Fruit fly (Drosophila melanogaster) whole organism, embryonic: ENCODE measurements around the gene Cpr76Bb.

ENCODE experiments used
- Abd-B ChIP-seq: fragments of 200-800 bp; sonication (Bioruptor generic); optimal IDR thresholded peaks from 2 replicates; lab custom pipeline; 2018; ENCODE audit warnings: missing biosample characterization, mild to moderate bottlenecking, missing genetic modification characterization, moderate library complexity
- Antp ChIP-seq: fragments of 200-800 bp; sonication (Bioruptor generic); optimal IDR thresholded peaks from 3 replicates; lab custom pipeline; 2016; ENCODE audit warnings: missing biosample characterization, missing genetic modification characterization
- B-H2 ChIP-seq: fragments of 200-800 bp; sonication (Bioruptor generic); optimal IDR thresholded peaks from 2 replicates; lab custom pipeline; 2018; ENCODE audit warnings: missing biosample characterization, mild to moderate bottlenecking, missing genetic modification characterization
- BEAF-32 ChIP-seq: fragments of 200-800 bp; sonication (Bioruptor generic); optimal IDR thresholded peaks from 3 replicates; lab custom pipeline; 2017; ENCODE audit warnings: missing biosample characterization, missing genetic modification characterization, mild to moderate bottlenecking, moderate library complexity, missing genetic modification reagents
- Blimp-1 ChIP-seq: fragments of 200-800 bp; sonication (Bioruptor generic); optimal IDR thresholded peaks from 3 replicates; lab custom pipeline; 2018; ENCODE audit warnings: missing biosample characterization, missing genetic modification characterization, mild to moderate bottlenecking, moderate library complexity, missing genetic modification reagents
- CG12104 ChIP-seq: fragments of 200-800 bp; sonication (Bioruptor generic); optimal IDR thresholded peaks from 3 replicates; lab custom pipeline; 2016; ENCODE audit warnings: missing biosample characterization, missing genetic modification characterization
- CG12299 ChIP-seq: fragments of 200-800 bp; sonication (Bioruptor generic); optimal IDR thresholded peaks from 2 replicates; lab custom pipeline; 2018; ENCODE audit warnings: missing biosample characterization, mild to moderate bottlenecking, missing genetic modification characterization
- CG12769 ChIP-seq: fragments of 200-800 bp; sonication (Bioruptor generic); optimal IDR thresholded peaks from 2 replicates; lab custom pipeline; 2019; ENCODE audit warnings: missing biosample characterization, mild to moderate bottlenecking, missing genetic modification characterization, moderate library complexity
- CG13287 ChIP-seq: fragments of 200-800 bp; sonication (Bioruptor generic); IDR thresholded peaks from 2 replicates; pipeline ENCODE4 v1.3.6; 2022; ENCODE audit warnings: missing biosample characterization, missing genetic modification characterization; ENCODE audit not compliant: partially characterized antibody
- CG14050 ChIP-seq: fragments of 200-800 bp; sonication (Bioruptor generic); IDR thresholded peaks from 3 replicates; pipeline ENCODE4 v1.3.6; 2022; ENCODE audit warnings: missing biosample characterization, missing genetic modification characterization
- CG17186 ChIP-seq: fragments of 200-800 bp; sonication (Bioruptor generic); optimal IDR thresholded peaks from 3 replicates; lab custom pipeline; 2017; ENCODE audit warnings: missing biosample characterization, missing genetic modification reagents, missing genetic modification characterization
- CG18011 ChIP-seq: fragments of 200-800 bp; sonication (Bioruptor generic); optimal IDR thresholded peaks from 2 replicates; lab custom pipeline; 2017; ENCODE audit warnings: missing biosample characterization, missing genetic modification characterization, mild to moderate bottlenecking, moderate library complexity, missing genotype
- CG2199 ChIP-seq: fragments of 200-800 bp; sonication (Bioruptor generic); IDR thresholded peaks from 3 replicates; pipeline ENCODE4 v1.3.6; 2022; ENCODE audit warnings: missing biosample characterization, missing genetic modification characterization
- CG30020 ChIP-seq: fragments of 200-800 bp; optimal IDR thresholded peaks from 2 replicates; lab custom pipeline; 2019; ENCODE audit warnings: missing biosample characterization, mild to moderate bottlenecking, missing genetic modification characterization, moderate library complexity
- CG3163 ChIP-seq: fragments of 200-800 bp; sonication (Bioruptor generic); optimal IDR thresholded peaks from 3 replicates; lab custom pipeline; 2016; ENCODE audit warnings: missing biosample characterization, missing genetic modification characterization
- CG8290 ChIP-seq, 3 experiments: fragments of 200-800 bp; sonication (Bioruptor generic); optimal IDR thresholded peaks; 2 replicates each; lab custom pipeline; 2016 to 2019; ENCODE audit warnings: missing biosample characterization in 3 of 3, missing genetic modification characterization in 3 of 3, mild to moderate bottlenecking in 2 of 3, moderate library complexity in 1 of 3
- CG9932 ChIP-seq: fragments of 200-800 bp; sonication (Bioruptor generic); IDR thresholded peaks from 2 replicates; pipeline ENCODE4 v1.3.6; 2022; ENCODE audit warnings: missing biosample characterization, missing genetic modification characterization
- Chrac-16 ChIP-seq: fragments of 200-800 bp; sonication (Bioruptor generic); optimal IDR thresholded peaks from 3 replicates; lab custom pipeline; 2016; ENCODE audit warnings: missing biosample characterization, missing genetic modification characterization
- Deaf1 ChIP-seq: fragments of 200-800 bp; optimal IDR thresholded peaks from 3 replicates; lab custom pipeline; 2019; ENCODE audit warnings: missing biosample characterization, mild to moderate bottlenecking, missing genetic modification characterization, moderate library complexity
- Dip2 ChIP-seq: fragments of 200-800 bp; sonication (Bioruptor generic); IDR thresholded peaks from 2 replicates; pipeline ENCODE4 v1.3.6; 2022; ENCODE audit warnings: missing biosample characterization, missing genetic modification characterization
- Doc3 ChIP-seq: fragments of 200-800 bp; sonication (Bioruptor generic); IDR thresholded peaks from 3 replicates; pipeline ENCODE4 v1.3.6; 2022; ENCODE audit warnings: missing biosample characterization, missing genetic modification characterization; ENCODE audit not compliant: partially characterized antibody
- Ets65A ChIP-seq: fragments of 200-800 bp; sonication (Bioruptor generic); peaks from one replicate; lab custom pipeline; 2016; ENCODE audit warnings: missing biosample characterization, missing genetic modification characterization
- Fer1 ChIP-seq: fragments of 200-800 bp; sonication (Bioruptor generic); optimal IDR thresholded peaks from 2 replicates; lab custom pipeline; 2017; ENCODE audit warnings: missing biosample characterization, mild to moderate bottlenecking, missing genetic modification characterization
- Hsf ChIP-seq: fragments of 200-800 bp; sonication (Bioruptor generic); optimal IDR thresholded peaks from 3 replicates; lab custom pipeline; 2016; ENCODE audit warnings: missing biosample characterization, missing genetic modification characterization
- Mad ChIP-seq: fragments of 200-800 bp; sonication (Bioruptor generic); optimal IDR thresholded peaks from 2 replicates; lab custom pipeline; 2016; ENCODE audit warnings: missing biosample characterization, missing genetic modification characterization
- Med ChIP-seq: fragments of 200-800 bp; sonication (Bioruptor generic); peaks from one replicate; lab custom pipeline; 2016; ENCODE audit warnings: missing biosample characterization, missing genetic modification characterization, mild to moderate bottlenecking, inconsistent platforms, moderate library complexity
- Ptx1 ChIP-seq: fragments of 200-800 bp; sonication (Bioruptor generic); IDR thresholded peaks from 2 replicates; pipeline ENCODE4 v1.3.6; 2022; ENCODE audit warnings: missing biosample characterization, missing genetic modification characterization
- Sry-δ ChIP-seq: fragments of 200-800 bp; sonication (Bioruptor generic); optimal IDR thresholded peaks from 2 replicates; lab custom pipeline; 2016; ENCODE audit warnings: missing biosample characterization, missing genetic modification characterization
- Ssrp ChIP-seq: fragments of 200-800 bp; sonication (Bioruptor generic); optimal IDR thresholded peaks from 2 replicates; lab custom pipeline; 2018; ENCODE audit warnings: missing biosample characterization, mild to moderate bottlenecking, missing genetic modification characterization, moderate library complexity
- dm ChIP-seq: fragments of 200-800 bp; sonication (Bioruptor generic); optimal IDR thresholded peaks from 3 replicates; lab custom pipeline; 2016; ENCODE audit warnings: missing biosample characterization, missing genetic modification characterization
- exex ChIP-seq: fragments of 200-800 bp; sonication (Bioruptor generic); optimal IDR thresholded peaks from 4 replicates; lab custom pipeline; 2018; ENCODE audit warnings: missing biosample characterization, mild to moderate bottlenecking, missing genetic modification characterization, moderate library complexity
- fd64A ChIP-seq: fragments of 200-800 bp; sonication (Bioruptor generic); optimal IDR thresholded peaks from 3 replicates; lab custom pipeline; 2018; ENCODE audit warnings: missing biosample characterization, mild to moderate bottlenecking, missing genetic modification characterization
- ftz-f1 ChIP-seq: fragments of 200-800 bp; sonication (Bioruptor generic); optimal IDR thresholded peaks from 2 replicates; lab custom pipeline; 2016; ENCODE audit warnings: missing biosample characterization, missing genetic modification characterization
- grn ChIP-seq: fragments of 200-800 bp; sonication (Bioruptor generic); optimal IDR thresholded peaks from 3 replicates; lab custom pipeline; 2017; ENCODE audit warnings: missing biosample characterization, missing genetic modification characterization
- h ChIP-seq: fragments of >200 bp; optimal IDR thresholded peaks from 2 replicates; lab custom pipeline; 2017
- knrl ChIP-seq: fragments of 200-800 bp; sonication (Bioruptor generic); IDR thresholded peaks from 3 replicates; pipeline ENCODE4 v1.3.6; 2022; ENCODE audit warnings: missing biosample characterization, missing genetic modification characterization; ENCODE audit not compliant: partially characterized antibody
- lola ChIP-seq, 3 experiments: fragments of >200 bp in 2 of 3; fragments of 200-800 bp in 1 of 3; sonication (Bioruptor generic) in 1 of 3; optimal IDR thresholded peaks; 2 replicates each; lab custom pipeline; 2017 to 2019; ENCODE audit warnings: missing biosample characterization in 3 of 3, missing genetic modification characterization in 3 of 3, mild to moderate bottlenecking in 1 of 3, moderate library complexity in 1 of 3
- nau ChIP-seq: fragments of 200-800 bp; sonication (Bioruptor generic); optimal IDR thresholded peaks from 3 replicates; lab custom pipeline; 2017; ENCODE audit warnings: missing biosample characterization, mild to moderate bottlenecking, missing genetic modification characterization, missing genetic modification reagents
- nerfin-1 ChIP-seq: fragments of 200-800 bp; sonication (Bioruptor generic); optimal IDR thresholded peaks from 3 replicates; lab custom pipeline; 2019; ENCODE audit warnings: missing biosample characterization, mild to moderate bottlenecking, missing genetic modification characterization, moderate library complexity
- repo ChIP-seq: fragments of 200-800 bp; sonication (Bioruptor generic); optimal IDR thresholded peaks from 2 replicates; lab custom pipeline; 2016; ENCODE audit warnings: missing biosample characterization, missing genetic modification characterization
- sens ChIP-seq: fragments of 200-800 bp; sonication (Bioruptor generic); peaks from one replicate; lab custom pipeline; 2016; ENCODE audit warnings: missing biosample characterization, missing genetic modification characterization
- slp2 ChIP-seq: fragments of 200-800 bp; sonication (Bioruptor generic); optimal IDR thresholded peaks from 2 replicates; lab custom pipeline; 2016; ENCODE audit warnings: missing biosample characterization, missing genetic modification characterization
- ssp ChIP-seq: fragments of 200-800 bp; sonication (Bioruptor generic); IDR thresholded peaks from 2 replicates; pipeline ENCODE4 v1.3.6; 2022; ENCODE audit warnings: missing biosample characterization, missing genetic modification characterization
- stwl ChIP-seq: fragments of 200-800 bp; sonication (Bioruptor generic); optimal IDR thresholded peaks from 3 replicates; lab custom pipeline; 2018; ENCODE audit warnings: missing biosample characterization, mild to moderate bottlenecking, missing genetic modification characterization, moderate library complexity
- trem ChIP-seq: fragments of 200-800 bp; optimal IDR thresholded peaks from 3 replicates; lab custom pipeline; 2019; ENCODE audit warnings: missing biosample characterization, mild to moderate bottlenecking, missing genetic modification characterization, moderate library complexity
- zfh1 ChIP-seq: fragments of 200-800 bp; sonication (Bioruptor generic); IDR thresholded peaks from 3 replicates; pipeline ENCODE4 v1.3.6; 2022; ENCODE audit warnings: missing biosample characterization, missing genetic modification characterization

The Cpr76Bb gene

dm6 chr3L:19482014-19482413 lies 37.4 kb upstream of the Cpr76Bb start (continued):
- peak; percentile 82 for TF ChIP-seq CG3163
- TF ChIP-seq h (lab: Kevin White, UChicago), result no peak
- TF ChIP-seq nerfin-1 (tag; lab: Kevin White, UChicago), result no peak
- TF ChIP-seq nau (GFP tag; lab: Kevin White, UChicago), result no peak
- no peak for TF ChIP-seq Blimp-1 (GFP tag; lab: Kevin White, UChicago)
- TF ChIP-seq slp2 (GFP tag; lab: Kevin White, UChicago), result no peak
- no peak for TF ChIP-seq Sry-δ (GFP tag; lab: Kevin White, UChicago)
- no peak for TF ChIP-seq Ptx1 (GFP tag; lab: Robert Waterston, UW)
- TF ChIP-seq fd64A, result no peak

dm6 chr3L:19483007-19483406 lies 36.4 kb upstream of the Cpr76Bb start:
- TF ChIP-seq stwl (peak; percentile 90), CG17186 (no peak), Doc3 (no peak), CG8290 (GFP tag; optimal IDR thresholded peaks at IDR 0.05; lab: Kevin White, UChicago) (peak; percentile 6), CG8290 (tag; optimal IDR thresholded peaks at IDR 0.05; lab: Kevin White, UChicago) (no peak), h (lab: Kevin White, UChicago) (no peak), CG18011 (GFP tag; lab: Kevin White, UChicago) (peak; percentile 97), CG13287 (GFP tag; lab: Robert Waterston, UW) (peak; percentile 22; the same call in 1 of the 2 replicates), CG12299 (tag; lab: Kevin White, UChicago) (no peak), Antp (GFP tag; lab: Kevin White, UChicago) (no peak), exex (tag; lab: Kevin White, UChicago) (no peak), Hsf (no peak), Abd-B (GFP tag; lab: Kevin White, UChicago) (peak; percentile 24), repo (no peak), sens (GFP tag; lab: Kevin White, UChicago) (peak; percentile 23), Deaf1 (tag; lab: Kevin White, UChicago) (no peak), Ets65A (GFP tag; lab: Kevin White, UChicago) (peak; percentile 88), CG2199 (GFP tag; lab: Robert Waterston, UW) (0 out of 3 replicates have a peak, but pooled peaks have one; percentile 18), ftz-f1 (GFP tag; lab: Kevin White, UChicago) (no peak), Med (GFP tag; lab: Kevin White, UChicago) (peak; percentile 48)

DNA sequence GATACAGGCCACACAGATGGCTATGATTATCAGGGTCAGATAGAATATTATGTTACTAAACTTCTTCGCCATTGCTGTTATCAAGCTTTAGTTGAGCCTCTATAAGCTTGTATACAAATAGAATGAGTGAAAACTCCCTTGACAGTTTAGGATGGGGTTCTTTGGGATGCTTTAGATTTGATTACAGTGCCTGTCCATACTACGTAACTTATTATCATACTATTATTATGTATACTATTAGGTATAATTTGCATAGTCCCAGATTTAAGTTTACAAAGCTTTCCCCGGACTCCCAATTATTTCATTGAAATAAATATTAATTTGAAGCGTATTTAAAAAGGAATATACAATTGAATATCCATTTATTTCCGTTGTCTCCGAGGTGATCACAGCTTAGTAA lies 33.1 kb upstream of the Cpr76Bb start, which contains the start of gene brv1:
TSS of gene brv1 (minus strand) at position 101 of the 400 bp plus-strand sequence.
- TF ChIP-seq CG12769 (tag; lab: Kevin White, UChicago) (no peak), dm (no peak), CG14050 (GFP tag; lab: Robert Waterston, UW) (no peak), Ssrp (no peak), CG9932 (GFP tag; lab: Robert Waterston, UW) (no peak), grn (GFP tag; lab: Kevin White, UChicago) (no peak), B-H2 (GFP tag; lab: Kevin White, UChicago) (no peak), zfh1 (GFP tag; lab: Robert Waterston, UW) (no peak), Antp (GFP tag; lab: Kevin White, UChicago) (no peak), lola (GFP tag; optimal IDR thresholded peaks at IDR 0.05; lab: Kevin White, UChicago) (no peak), CG30020 (tag; lab: Kevin White, UChicago) (no peak), Dip2 (no peak), BEAF-32 (GFP tag; lab: Kevin White, UChicago) (no peak), Chrac-16 (GFP tag; lab: Kevin White, UChicago) (no peak), Fer1 (no peak), Mad (GFP tag; lab: Kevin White, UChicago) (no peak), ssp (GFP tag; lab: Robert Waterston, UW) (no peak), trem (tag; lab: Kevin White, UChicago) (no peak), CG12104 (GFP tag; lab: Kevin White, UChicago) (no peak), knrl (GFP tag; lab: Robert Waterston, UW) (no peak)
